Fruit fly (Drosophila melanogaster) Kc167 (cell line): ENCODE data around the gene CG14868.

Experiments used
- Myc ChIP-seq: fragments of >200 bp; optimal IDR thresholded peaks from 2 replicates; lab custom pipeline; 2017; ENCODE audit warnings: missing external identifiers
- Sin3A ChIP-seq: fragments of >200 bp; optimal IDR thresholded peaks from 2 replicates; lab custom pipeline; 2018; ENCODE audit warnings: missing external identifiers
- h ChIP-seq: fragments of >200 bp; optimal IDR thresholded peaks from 3 replicates; lab custom pipeline; 2018; ENCODE audit warnings: missing external identifiers
- psq ChIP-seq: fragments of >200 bp; optimal IDR thresholded peaks from 2 replicates; lab custom pipeline; 2017; ENCODE audit warnings: missing external identifiers
- ttk ChIP-seq: sonication (Bioruptor generic); optimal IDR thresholded peaks from 2 replicates; lab custom pipeline; 2017; ENCODE audit warnings: missing external identifiers

dm6 chr3R:15330472-15330871 is 39.3 kb downstream of the CG14868 start, which contains the start of gene mRpL9:
- TF ChIP-seq Sin3A (lab: Kevin White, UChicago) (no peak), Myc (no peak), h (lab: Kevin White, UChicago) (no peak), ttk (no peak), psq (lab: Kevin White, UChicago) (no peak)
